Fruit fly (Drosophila melanogaster): ENCODE data around the gene CG5916.

- no peak for TF ChIP-seq Pif1B (GFP tag; optimal IDR thresholded peaks at IDR 0.05)
- TF ChIP-seq Snoo (tag; optimal IDR thresholded peaks at IDR 0.05) = no peak
- no peak for TF ChIP-seq CG34367 (tag; optimal IDR thresholded peaks at IDR 0.05)
- no peak for TF ChIP-seq CG32121 (GFP tag; IDR thresholded peaks at IDR 0.05)
- no peak for TF ChIP-seq CG12605 (GFP tag; IDR thresholded peaks at IDR 0.05)
- no peak for TF ChIP-seq CG14655 (GFP tag; optimal IDR thresholded peaks at IDR 0.05)
- peak; percentile 15 for TF ChIP-seq CG15710 (tag; optimal IDR thresholded peaks at IDR 0.05)
- no peak for TF ChIP-seq Pif1A (GFP tag; optimal IDR thresholded peaks at IDR 0.05)
Observed at dm6 chr3R:16151239-16151860, 4.5 kb downstream of the CG5916 start, which contains the start of gene Fer2.

All from whole organism, pupa.